Fruit fly (Drosophila melanogaster) whole organism, embryonic: Measurements from ENCODE around the gene Mo25.

Experiments used
- B-H1 ChIP-seq: fragments of 200-800 bp; sonication (Bioruptor generic); IDR thresholded peaks from 3 replicates; pipeline ENCODE4 v1.3.6; 2022; ENCODE audit warnings: missing biosample characterization, missing genetic modification characterization
- B-H2 ChIP-seq: fragments of 200-800 bp; sonication (Bioruptor generic); optimal IDR thresholded peaks from 2 replicates; lab custom pipeline; 2018; ENCODE audit warnings: missing biosample characterization, mild to moderate bottlenecking, missing genetic modification characterization
- CG10274 ChIP-seq: fragments of 200-800 bp; sonication (Bioruptor generic); optimal IDR thresholded peaks from 3 replicates; lab custom pipeline; 2017; ENCODE audit warnings: missing biosample characterization, mild to moderate bottlenecking, missing genetic modification characterization
- CG12104 ChIP-seq: fragments of 200-800 bp; sonication (Bioruptor generic); optimal IDR thresholded peaks from 3 replicates; lab custom pipeline; 2016; ENCODE audit warnings: missing biosample characterization, missing genetic modification characterization
- CG13624 ChIP-seq: fragments of 200-800 bp; sonication (Bioruptor generic); optimal IDR thresholded peaks from 2 replicates; lab custom pipeline; 2016; ENCODE audit warnings: missing biosample characterization, missing genetic modification characterization
- CG13894 ChIP-seq: fragments of 200-800 bp; sonication (Bioruptor generic); optimal IDR thresholded peaks from 3 replicates; lab custom pipeline; 2018; ENCODE audit warnings: missing biosample characterization, mild to moderate bottlenecking, missing genetic modification characterization, moderate library complexity
- CG14965 ChIP-seq: fragments of 200-800 bp; sonication (Bioruptor generic); optimal IDR thresholded peaks from 2 replicates; lab custom pipeline; 2016; ENCODE audit warnings: missing biosample characterization, missing genetic modification characterization, borderline replicate concordance
- CG15514 ChIP-seq: fragments of 200-800 bp; sonication (Bioruptor generic); optimal IDR thresholded peaks from 3 replicates; lab custom pipeline; 2017; ENCODE audit warnings: missing biosample characterization, missing genetic modification characterization, mild to moderate bottlenecking, moderate library complexity, missing genetic modification reagents
- CG17186 ChIP-seq: fragments of 200-800 bp; sonication (Bioruptor generic); optimal IDR thresholded peaks from 3 replicates; lab custom pipeline; 2017; ENCODE audit warnings: missing biosample characterization, missing genetic modification reagents, missing genetic modification characterization
- CG17361 ChIP-seq: fragments of 200-800 bp; sonication (Bioruptor generic); IDR thresholded peaks from 3 replicates; pipeline ENCODE4 v1.3.6; 2022; ENCODE audit warnings: missing biosample characterization, missing genetic modification characterization
- CG18599 ChIP-seq: fragments of 200-800 bp; sonication (Bioruptor generic); optimal IDR thresholded peaks from 3 replicates; lab custom pipeline; 2017; ENCODE audit warnings: missing biosample characterization, missing genetic modification characterization, mild to moderate bottlenecking, moderate library complexity, missing genetic modification reagents
- CG2129 ChIP-seq: fragments of 200-800 bp; sonication (Bioruptor generic); IDR thresholded peaks from 2 replicates; pipeline ENCODE4 v1.3.6; 2022; ENCODE audit warnings: missing biosample characterization, missing genetic modification characterization; ENCODE audit not compliant: partially characterized antibody
- CG3995 ChIP-seq: fragments of 200-800 bp; sonication (Bioruptor generic); optimal IDR thresholded peaks from 3 replicates; lab custom pipeline; 2016; ENCODE audit warnings: missing biosample characterization, missing genetic modification characterization
- CG4360 ChIP-seq: fragments of 200-800 bp; sonication (Bioruptor generic); IDR thresholded peaks from 2 replicates; pipeline ENCODE4 v1.3.6; 2022; ENCODE audit warnings: missing biosample characterization, missing genetic modification characterization
- CG4424 ChIP-seq: fragments of 200-800 bp; sonication (Bioruptor generic); optimal IDR thresholded peaks from 3 replicates; lab custom pipeline; 2016; ENCODE audit warnings: missing biosample characterization, missing genetic modification characterization
- CG4730 ChIP-seq: fragments of 200-800 bp; sonication (Bioruptor generic); IDR thresholded peaks from 2 replicates; pipeline ENCODE4 v1.3.6; 2022; ENCODE audit warnings: missing biosample characterization, missing genetic modification characterization
- CG6175 ChIP-seq: fragments of 200-800 bp; sonication (Bioruptor generic); IDR thresholded peaks from 3 replicates; pipeline ENCODE4 v1.3.6; 2022; ENCODE audit warnings: missing biosample characterization, missing genetic modification characterization
- CG8281 ChIP-seq: fragments of 200-800 bp; sonication (Bioruptor generic); optimal IDR thresholded peaks from 2 replicates; lab custom pipeline; 2018; ENCODE audit warnings: missing biosample characterization, mild to moderate bottlenecking, missing genetic modification characterization, moderate library complexity
- CG8290 ChIP-seq, 3 experiments: fragments of 200-800 bp; sonication (Bioruptor generic); optimal IDR thresholded peaks; 2 replicates each; lab custom pipeline; 2016 to 2019; ENCODE audit warnings: missing biosample characterization in 3 of 3, missing genetic modification characterization in 3 of 3, mild to moderate bottlenecking in 2 of 3, moderate library complexity in 1 of 3
- CG9215 ChIP-seq: fragments of 200-800 bp; sonication (Bioruptor generic); IDR thresholded peaks from 2 replicates; pipeline ENCODE4 v1.3.6; 2022; ENCODE audit warnings: missing biosample characterization, missing genetic modification characterization
- CTCF ChIP-seq: fragments of 200-800 bp; sonication (Bioruptor generic); optimal IDR thresholded peaks from 2 replicates; lab custom pipeline; 2017; ENCODE audit warnings: missing biosample characterization, mild to moderate bottlenecking, missing genetic modification characterization, moderate library complexity
- D19A ChIP-seq: fragments of 200-800 bp; optimal IDR thresholded peaks from 3 replicates; lab custom pipeline; 2019; ENCODE audit warnings: missing biosample characterization, mild to moderate bottlenecking, missing genetic modification characterization, moderate library complexity
- Dp ChIP-seq: fragments of 200-800 bp; sonication (Bioruptor generic); optimal IDR thresholded peaks from 2 replicates; lab custom pipeline; 2018; ENCODE audit warnings: missing biosample characterization, mild to moderate bottlenecking, missing genetic modification characterization, moderate library complexity
- GATAe ChIP-seq: fragments of 200-800 bp; sonication (Bioruptor generic); conservative IDR thresholded peaks from 2 replicates; pipeline ENCODE4 v1.3.6; 2022; ENCODE audit warnings: missing biosample characterization, missing genetic modification characterization
- Hey ChIP-seq: fragments of 200-800 bp; sonication (Bioruptor generic); optimal IDR thresholded peaks from 3 replicates; lab custom pipeline; 2018; ENCODE audit warnings: missing biosample characterization, mild to moderate bottlenecking, missing genetic modification characterization
- MESR4 ChIP-seq: fragments of 200-800 bp; sonication (Bioruptor generic); optimal IDR thresholded peaks from 2 replicates; lab custom pipeline; 2018; ENCODE audit warnings: missing biosample characterization, mild to moderate bottlenecking, missing genetic modification characterization, moderate library complexity
- Mes4 ChIP-seq: fragments of 200-800 bp; sonication (Bioruptor generic); optimal IDR thresholded peaks from 2 replicates; lab custom pipeline; 2016; ENCODE audit warnings: missing biosample characterization, missing genetic modification characterization
- Spps ChIP-seq: fragments of 200-800 bp; sonication (Bioruptor generic); optimal IDR thresholded peaks from 2 replicates; lab custom pipeline; 2018; ENCODE audit warnings: missing biosample characterization, mild to moderate bottlenecking, missing genetic modification characterization
- Sry-δ ChIP-seq: fragments of 200-800 bp; sonication (Bioruptor generic); optimal IDR thresholded peaks from 2 replicates; lab custom pipeline; 2016; ENCODE audit warnings: missing biosample characterization, missing genetic modification characterization
- Stat92E ChIP-seq, 3 experiments: fragments of >200 bp in 2 of 3; fragments of 200-800 bp in 1 of 3; sonication (Bioruptor generic) in 1 of 3; optimal IDR thresholded peaks; 2 replicates each; lab custom pipeline; 2017 to 2019; ENCODE audit warnings: missing biosample characterization in 3 of 3, missing genetic modification characterization in 3 of 3, mild to moderate bottlenecking in 1 of 3, moderate library complexity in 1 of 3
- Taf1 ChIP-seq: fragments of 200-800 bp; sonication (Bioruptor generic); IDR thresholded peaks from 2 replicates; pipeline ENCODE4 v1.3.6; 2022; ENCODE audit warnings: missing biosample characterization, missing genetic modification characterization
- YL-1 ChIP-seq: fragments of 200-800 bp; sonication (Bioruptor generic); optimal IDR thresholded peaks from 3 replicates; lab custom pipeline; 2017; ENCODE audit warnings: missing biosample characterization, mild to moderate bottlenecking, missing genetic modification characterization
- amos ChIP-seq: fragments of 200-800 bp; sonication (Bioruptor generic); IDR thresholded peaks from 2 replicates; pipeline ENCODE4 v1.3.6; 2022; ENCODE audit warnings: missing biosample characterization, missing genetic modification characterization; ENCODE audit not compliant: partially characterized antibody
- cato ChIP-seq: fragments of 200-800 bp; sonication (Bioruptor generic); optimal IDR thresholded peaks from 2 replicates; lab custom pipeline; 2016; ENCODE audit warnings: missing biosample characterization, missing genetic modification characterization, borderline replicate concordance
- chm ChIP-seq: fragments of 200-800 bp; sonication (Bioruptor generic); IDR thresholded peaks from 2 replicates; pipeline ENCODE4 v1.3.6; 2022; ENCODE audit warnings: missing biosample characterization, missing genetic modification characterization
- da ChIP-seq: fragments of 200-800 bp; sonication (Bioruptor generic); optimal IDR thresholded peaks from 2 replicates; lab custom pipeline; 2016; ENCODE audit warnings: missing biosample characterization, missing genetic modification characterization
- fd102C ChIP-seq: fragments of 200-800 bp; sonication (Bioruptor generic); optimal IDR thresholded peaks from 2 replicates; lab custom pipeline; 2018; ENCODE audit warnings: missing biosample characterization, mild to moderate bottlenecking, missing genetic modification characterization, moderate library complexity
- lov ChIP-seq, 2 experiments: fragments of 200-800 bp in 1 of 2; fragments of >200 bp in 1 of 2; sonication (Bioruptor generic) in 1 of 2; IDR thresholded peaks in 1 of 2; optimal IDR thresholded peaks in 1 of 2; 2 replicates in 1 of 2; 3 replicates in 1 of 2; pipeline versions ENCODE4 v1.3.6 to Lab custom; 2017 to 2022; ENCODE audit warnings: missing biosample characterization in 1 of 2, missing genetic modification characterization in 1 of 2
- nmo ChIP-seq: fragments of 200-800 bp; sonication (Bioruptor generic); optimal IDR thresholded peaks from 2 replicates; lab custom pipeline; 2018; ENCODE audit warnings: missing biosample characterization, mild to moderate bottlenecking, missing genetic modification characterization, moderate library complexity
- phol ChIP-seq: fragments of 200-800 bp; sonication (Bioruptor generic); optimal IDR thresholded peaks from 3 replicates; lab custom pipeline; 2018; ENCODE audit warnings: missing biosample characterization, mild to moderate bottlenecking, missing genetic modification characterization, moderate library complexity
- ranshi ChIP-seq: fragments of 200-800 bp; sonication (Bioruptor generic); IDR thresholded peaks from 2 replicates; pipeline ENCODE4 v1.3.6; 2022; ENCODE audit warnings: missing biosample characterization, missing genetic modification characterization
- ro ChIP-seq: fragments of 200-800 bp; sonication (Bioruptor generic); IDR thresholded peaks from 2 replicates; pipeline ENCODE4 v1.3.6; 2022; ENCODE audit warnings: missing biosample characterization, missing genetic modification characterization
- scrt ChIP-seq: fragments of 200-800 bp; sonication (Bioruptor generic); optimal IDR thresholded peaks from 2 replicates; lab custom pipeline; 2018; ENCODE audit warnings: missing biosample characterization, mild to moderate bottlenecking, missing genetic modification characterization, moderate library complexity
- sd ChIP-seq: fragments of 200-800 bp; sonication (Bioruptor generic); optimal IDR thresholded peaks from 3 replicates; lab custom pipeline; 2018; ENCODE audit warnings: missing biosample characterization, mild to moderate bottlenecking, missing genetic modification characterization, moderate library complexity
- seq ChIP-seq: fragments of 200-800 bp; sonication (Bioruptor generic); IDR thresholded peaks from 2 replicates; pipeline ENCODE4 v1.3.6; 2022; ENCODE audit warnings: missing biosample characterization, missing genetic modification characterization
- sug ChIP-seq: fragments of 200-800 bp; optimal IDR thresholded peaks from 2 replicates; lab custom pipeline; 2019; ENCODE audit warnings: missing biosample characterization, mild to moderate bottlenecking, missing genetic modification characterization, moderate library complexity
- unpg ChIP-seq: fragments of 200-800 bp; sonication (Bioruptor generic); optimal IDR thresholded peaks from 3 replicates; lab custom pipeline; 2018; ENCODE audit warnings: missing biosample characterization, mild to moderate bottlenecking, missing genetic modification characterization, moderate library complexity
- usp ChIP-seq: fragments of >200 bp; optimal IDR thresholded peaks from 2 replicates; lab custom pipeline; 2017; ENCODE audit warnings: missing biosample characterization, missing genetic modification characterization

The Mo25 gene

DNA sequence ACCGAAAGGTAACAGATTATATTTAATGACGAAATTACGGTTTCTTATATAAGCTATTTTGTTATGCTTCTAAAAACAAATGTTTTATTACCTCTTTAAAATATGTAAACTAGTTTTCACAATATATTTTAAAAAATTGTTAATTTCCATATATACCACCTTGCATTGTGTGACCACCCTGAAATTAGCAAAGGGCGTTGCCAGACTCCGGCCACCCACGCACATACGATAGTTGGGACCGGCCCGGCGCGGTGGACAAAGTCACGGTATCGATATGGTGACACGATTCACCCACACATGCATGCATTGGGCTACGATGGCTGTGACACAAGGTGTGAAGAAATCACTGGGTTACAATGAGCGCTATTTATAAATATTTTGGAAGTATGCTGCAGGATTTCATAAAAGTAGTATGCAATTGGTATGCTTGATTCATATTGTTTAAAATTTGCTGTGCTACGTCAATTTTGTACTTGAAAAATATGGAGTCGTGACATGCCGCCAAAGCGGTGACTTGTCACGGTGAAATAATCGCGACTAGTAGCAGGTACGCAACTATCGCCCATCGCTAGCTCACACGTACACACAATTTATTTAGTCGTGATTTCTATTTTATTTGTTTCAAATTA is 27.2 kb downstream of the Mo25 start (continued):
- no peak for TF ChIP-seq Stat92E (GFP tag; optimal IDR thresholded peaks at IDR 0.05; lab: Kevin White, UChicago)
- TF ChIP-seq usp (GFP tag; lab: Kevin White, UChicago) = no peak
- TF ChIP-seq Taf1 (GFP tag; lab: Robert Waterston, UW) = no peak
- TF ChIP-seq CG4730 = peak; percentile 42; the same call in 1 of the 2 replicates
- no peak for TF ChIP-seq seq (GFP tag; lab: Robert Waterston, UW)
- peak; percentile 68 for TF ChIP-seq ranshi (GFP tag; lab: Robert Waterston, UW)
- TF ChIP-seq, all 482 proteins: peak for 314

DNA sequence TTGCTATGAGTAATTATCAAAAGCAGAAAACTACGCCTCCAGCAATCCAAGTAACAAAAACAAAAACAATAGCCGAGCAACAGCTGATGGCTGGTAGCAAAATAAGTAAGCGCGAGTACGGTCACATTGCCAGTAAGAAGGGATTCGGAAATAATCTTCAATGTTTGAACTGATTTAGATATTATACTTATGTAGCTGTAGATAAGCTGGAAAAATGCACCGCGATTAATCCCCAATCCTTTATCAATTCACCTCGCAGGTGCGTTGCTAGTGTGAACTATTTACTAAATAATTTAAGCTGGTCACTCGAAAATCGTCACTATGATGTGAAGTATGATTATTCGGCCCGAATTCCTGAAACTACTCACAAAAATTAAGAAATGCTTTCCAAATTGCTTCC is 28.3 kb downstream of the Mo25 start, which contains the start of the genes Syx8 and CG32163:
Gene Syx8 (minus strand): TSS at position 69 of the 400 bp plus-strand sequence.
Gene CG32163 (plus strand): TSS at position 169 of the 400 bp plus-strand sequence.
- TF ChIP-seq CG10274 (GFP tag; lab: Kevin White, UChicago) = no peak
- no peak for TF ChIP-seq B-H2 (GFP tag; lab: Kevin White, UChicago)
- no peak for TF ChIP-seq B-H1 (GFP tag; lab: Robert Waterston, UW)
- TF ChIP-seq CG13624 (GFP tag; lab: Kevin White, UChicago) = peak; percentile 11
- TF ChIP-seq sug = peak; percentile 30
- no peak for TF ChIP-seq CG4424
- TF ChIP-seq CG13894 (tag; lab: Kevin White, UChicago) = no peak
- TF ChIP-seq CG12104 (GFP tag; lab: Kevin White, UChicago) = no peak
- TF ChIP-seq nmo (GFP tag; lab: Kevin White, UChicago) = peak; percentile 17
- no peak for TF ChIP-seq da (GFP tag; lab: Kevin White, UChicago)
- TF ChIP-seq Sry-δ (GFP tag; lab: Kevin White, UChicago) = peak; percentile 36
- TF ChIP-seq CG8281 (tag; lab: Kevin White, UChicago) = no peak
- TF ChIP-seq GATAe (GFP tag; lab: Robert Waterston, UW) = no peak
- TF ChIP-seq CG8290 (GFP tag; optimal IDR thresholded peaks at IDR 0.05; lab: Kevin White, UChicago) = no peak
- TF ChIP-seq CG8290 (tag; optimal IDR thresholded peaks at IDR 0.05; lab: Kevin White, UChicago) = peak in 1 of 2 experiments; percentile 26
- TF ChIP-seq fd102C = no peak
- no peak for TF ChIP-seq amos (GFP tag; lab: Robert Waterston, UW)
- TF ChIP-seq D19A (tag; lab: Kevin White, UChicago) = no peak
- no peak for TF ChIP-seq chm (GFP tag; lab: Robert Waterston, UW)
- peak; percentile 13 for TF ChIP-seq phol
- peak; percentile 7 for TF ChIP-seq CTCF (GFP tag; lab: Kevin White, UChicago)
- TF ChIP-seq CG9215 (GFP tag; lab: Robert Waterston, UW) = no peak
- no peak for TF ChIP-seq CG18599 (GFP tag; lab: Kevin White, UChicago)
- no peak for TF ChIP-seq ro (GFP tag; lab: Robert Waterston, UW)
- peak; percentile 49 for TF ChIP-seq YL-1 (GFP tag; lab: Kevin White, UChicago)
- no peak for TF ChIP-seq cato (GFP tag; lab: Kevin White, UChicago)
- peak; percentile 47 for TF ChIP-seq CG17186
- TF ChIP-seq Mes4 (GFP tag; lab: Kevin White, UChicago) = no peak
- TF ChIP-seq unpg (GFP tag; lab: Kevin White, UChicago) = no peak
- no peak for TF ChIP-seq lov (optimal IDR thresholded peaks at IDR 0.05; lab: Kevin White, UChicago)
- TF ChIP-seq lov (GFP tag; IDR thresholded peaks at IDR 0.05; lab: Robert Waterston, UW) = no peak
- no peak for TF ChIP-seq scrt (GFP tag; lab: Kevin White, UChicago)
- TF ChIP-seq CG14965 = no peak
- no peak for TF ChIP-seq CG17361 (GFP tag; lab: Robert Waterston, UW)
- peak; percentile 10 for TF ChIP-seq Dp
- no peak for TF ChIP-seq Spps (tag; lab: Kevin White, UChicago)
- TF ChIP-seq CG4360 (GFP tag; lab: Robert Waterston, UW) = peak; percentile 29; the same call in 1 of the 2 replicates
- peak; percentile 67 for TF ChIP-seq MESR4 (GFP tag; lab: Kevin White, UChicago)
- TF ChIP-seq Hey (tag; lab: Kevin White, UChicago) = no peak
- no peak for TF ChIP-seq CG2129
- TF ChIP-seq CG3995 (GFP tag; lab: Kevin White, UChicago) = peak; percentile 91
- no peak for TF ChIP-seq CG6175
- TF ChIP-seq CG15514 (GFP tag; lab: Kevin White, UChicago) = peak; percentile 51
- TF ChIP-seq sd (tag; lab: Kevin White, UChicago) = peak; percentile 62
